Fruit fly (Drosophila melanogaster) whole organism, prepupa: ENCODE data around the gene CG10096.

ENCODE experiments used
- Blimp-1 ChIP-seq: fragments of 200-800 bp; sonication (Bioruptor generic); optimal IDR thresholded peaks from 3 replicates; lab custom pipeline; 2017; ENCODE audit warnings: missing biosample characterization, missing genetic modification characterization, mild to moderate bottlenecking, moderate library complexity, missing genetic modification reagents
- CG10631 ChIP-seq: fragments of 200-800 bp; sonication (Bioruptor generic); optimal IDR thresholded peaks from 2 replicates; lab custom pipeline; 2016; ENCODE audit warnings: missing biosample characterization, missing genetic modification characterization
- CG10669 ChIP-seq: fragments of 200-800 bp; sonication (Bioruptor generic); optimal IDR thresholded peaks from 3 replicates; lab custom pipeline; 2018; ENCODE audit warnings: missing biosample characterization, mild to moderate bottlenecking, missing genetic modification characterization, moderate library complexity
- CG11762 ChIP-seq: fragments of 200-800 bp; sonication (Bioruptor generic); optimal IDR thresholded peaks from 3 replicates; lab custom pipeline; 2016; ENCODE audit warnings: missing biosample characterization, missing genetic modification characterization; ENCODE audit not compliant: insufficient read depth
- CG11902 ChIP-seq: fragments of 200-800 bp; sonication (Bioruptor generic); optimal IDR thresholded peaks from 3 replicates; lab custom pipeline; 2016; ENCODE audit warnings: missing biosample characterization, missing genetic modification characterization
- CG15336 ChIP-seq: fragments of 200-800 bp; sonication (Bioruptor generic); IDR thresholded peaks from 2 replicates; pipeline ENCODE4 v1.3.6; 2022; ENCODE audit warnings: missing biosample characterization, missing genetic modification characterization
- CG1621 ChIP-seq: fragments of 200-800 bp; sonication (Bioruptor generic); optimal IDR thresholded peaks from 3 replicates; lab custom pipeline; 2018; ENCODE audit warnings: missing biosample characterization, mild to moderate bottlenecking, missing genetic modification characterization
- CG3032 ChIP-seq: fragments of 200-800 bp; optimal IDR thresholded peaks from 2 replicates; lab custom pipeline; 2019; ENCODE audit warnings: missing biosample characterization, mild to moderate bottlenecking, missing genetic modification characterization, moderate library complexity
- CG31627 ChIP-seq: fragments of 200-800 bp; sonication (Bioruptor generic); optimal IDR thresholded peaks from 3 replicates; lab custom pipeline; 2016; ENCODE audit warnings: missing biosample characterization, missing genetic modification characterization
- CG32006 ChIP-seq: fragments of 200-800 bp; sonication (Bioruptor generic); optimal IDR thresholded peaks from 3 replicates; lab custom pipeline; 2017; ENCODE audit warnings: missing biosample characterization, mild to moderate bottlenecking, missing genetic modification characterization
- CG34406 ChIP-seq: fragments of 200-800 bp; sonication (Bioruptor generic); optimal IDR thresholded peaks from 3 replicates; lab custom pipeline; 2016; ENCODE audit warnings: missing biosample characterization, missing genetic modification characterization
- CG3919 ChIP-seq: fragments of 200-800 bp; sonication (Bioruptor generic); optimal IDR thresholded peaks from 3 replicates; lab custom pipeline; 2016; ENCODE audit warnings: missing biosample characterization, missing genetic modification characterization
- CG6163 ChIP-seq: fragments of 200-800 bp; sonication (Bioruptor generic); IDR thresholded peaks from 3 replicates; pipeline ENCODE4 v1.3.6; 2022; ENCODE audit warnings: missing biosample characterization, missing genetic modification characterization
- CG6808 ChIP-seq: fragments of 200-800 bp; sonication (Bioruptor generic); optimal IDR thresholded peaks from 3 replicates; lab custom pipeline; 2017; ENCODE audit warnings: missing biosample characterization, missing genetic modification characterization, mild to moderate bottlenecking, moderate library complexity, missing genetic modification reagents
- CG6854 ChIP-seq: fragments of 200-800 bp; sonication (Bioruptor generic); optimal IDR thresholded peaks from 2 replicates; lab custom pipeline; 2017; ENCODE audit warnings: missing biosample characterization, mild to moderate bottlenecking, missing genetic modification characterization
- CG7368 ChIP-seq: fragments of 200-800 bp; sonication (Bioruptor generic); optimal IDR thresholded peaks from 3 replicates; lab custom pipeline; 2016; ENCODE audit warnings: missing biosample characterization, missing genetic modification characterization
- CG8319 ChIP-seq: fragments of 200-800 bp; sonication (Bioruptor generic); optimal IDR thresholded peaks from 3 replicates; lab custom pipeline; 2016; ENCODE audit warnings: missing biosample characterization, missing genetic modification characterization
- CG9139 ChIP-seq: fragments of 200-800 bp; sonication (Bioruptor generic); optimal IDR thresholded peaks from 3 replicates; lab custom pipeline; 2017; ENCODE audit warnings: missing biosample characterization, mild to moderate bottlenecking, missing genetic modification characterization
- Eip75B ChIP-seq: fragments of 200-800 bp; sonication (Bioruptor generic); optimal IDR thresholded peaks from 3 replicates; lab custom pipeline; 2016; ENCODE audit warnings: missing biosample characterization, missing genetic modification characterization
- Eip78C ChIP-seq: fragments of 200-800 bp; sonication (Bioruptor generic); peaks from one replicate; lab custom pipeline; 2016; ENCODE audit warnings: missing biosample characterization, missing genetic modification characterization
- Eip93F ChIP-seq: fragments of 200-800 bp; sonication (Bioruptor generic); optimal IDR thresholded peaks from 2 replicates; lab custom pipeline; 2016; ENCODE audit warnings: missing biosample characterization, mild to moderate bottlenecking, missing genetic modification characterization
- Ets21C ChIP-seq: fragments of 200-800 bp; sonication (Bioruptor generic); optimal IDR thresholded peaks from 3 replicates; lab custom pipeline; 2016; ENCODE audit warnings: missing biosample characterization, missing genetic modification characterization
- Ets96B ChIP-seq: fragments of 200-800 bp; optimal IDR thresholded peaks from 2 replicates; lab custom pipeline; 2019; ENCODE audit warnings: missing biosample characterization, mild to moderate bottlenecking, missing genetic modification characterization, moderate library complexity
- Gug ChIP-seq: fragments of 200-800 bp; sonication (Bioruptor generic); IDR thresholded peaks from 2 replicates; pipeline ENCODE4 v1.3.6; 2022; ENCODE audit warnings: missing biosample characterization, missing genetic modification characterization
- Hr38 ChIP-seq: sonication (Bioruptor generic); optimal IDR thresholded peaks from 2 replicates; lab custom pipeline; 2016; ENCODE audit warnings: missing biosample characterization, missing genetic modification characterization
- Hr39 ChIP-seq: fragments of 200-800 bp; sonication (Bioruptor generic); optimal IDR thresholded peaks from 2 replicates; lab custom pipeline; 2016; ENCODE audit warnings: missing biosample characterization, missing genetic modification characterization
- Lpt ChIP-seq: fragments of 200-800 bp; sonication (Bioruptor generic); optimal IDR thresholded peaks from 3 replicates; lab custom pipeline; 2016; ENCODE audit warnings: missing biosample characterization, missing genetic modification characterization
- Sox102F ChIP-seq: fragments of 200-800 bp; sonication (Bioruptor generic); optimal IDR thresholded peaks from 2 replicates; lab custom pipeline; 2016; ENCODE audit warnings: missing biosample characterization, mild to moderate bottlenecking, missing genetic modification characterization
- Sox14 ChIP-seq: fragments of 200-800 bp; sonication (Bioruptor generic); optimal IDR thresholded peaks from 3 replicates; lab custom pipeline; 2016; ENCODE audit warnings: missing biosample characterization, missing genetic modification characterization
- Sox15 ChIP-seq: fragments of 200-800 bp; sonication (Bioruptor generic); optimal IDR thresholded peaks from 3 replicates; lab custom pipeline; 2016; ENCODE audit warnings: missing biosample characterization, missing genetic modification characterization
- achi ChIP-seq: fragments of 200-800 bp; sonication (Bioruptor generic); optimal IDR thresholded peaks from 3 replicates; lab custom pipeline; 2016; ENCODE audit warnings: missing biosample characterization, missing genetic modification characterization
- dac ChIP-seq: fragments of 200-800 bp; sonication (Bioruptor generic); optimal IDR thresholded peaks from 2 replicates; lab custom pipeline; 2017; ENCODE audit warnings: missing biosample characterization, mild to moderate bottlenecking, missing genetic modification characterization
- dsx ChIP-seq: fragments of 200-800 bp; optimal IDR thresholded peaks from 3 replicates; lab custom pipeline; 2019; ENCODE audit warnings: missing biosample characterization, mild to moderate bottlenecking, missing genetic modification characterization, moderate library complexity; ENCODE audit not compliant: poor library complexity, severe bottlenecking
- eg ChIP-seq: fragments of 200-800 bp; sonication (Bioruptor generic); IDR thresholded peaks from 3 replicates; pipeline ENCODE4 v1.3.6; 2022; ENCODE audit warnings: missing biosample characterization, missing genetic modification characterization
- esn ChIP-seq: fragments of 200-800 bp; sonication (Bioruptor generic); optimal IDR thresholded peaks from 2 replicates; lab custom pipeline; 2016; ENCODE audit warnings: missing biosample characterization, mild to moderate bottlenecking, missing genetic modification characterization, moderate library complexity
- fd85E ChIP-seq: fragments of 200-800 bp; sonication (Bioruptor generic); optimal IDR thresholded peaks from 3 replicates; lab custom pipeline; 2016; ENCODE audit warnings: missing biosample characterization, missing genetic modification characterization
- net ChIP-seq: fragments of 200-800 bp; sonication (Bioruptor generic); optimal IDR thresholded peaks from 3 replicates; lab custom pipeline; 2016; ENCODE audit warnings: missing biosample characterization, missing genetic modification characterization
- pdm3 ChIP-seq: fragments of 200-800 bp; sonication (Bioruptor generic); optimal IDR thresholded peaks from 3 replicates; lab custom pipeline; 2016; ENCODE audit warnings: missing biosample characterization, missing genetic modification characterization
- salr ChIP-seq, 2 experiments: fragments of 200-800 bp; sonication (Bioruptor generic); optimal IDR thresholded peaks; 3 replicates each; lab custom pipeline; 2016 to 2018; ENCODE audit warnings: missing biosample characterization in 2 of 2, missing genetic modification characterization in 2 of 2, mild to moderate bottlenecking in 1 of 2
- spab ChIP-seq: fragments of 200-800 bp; sonication (Bioruptor generic); optimal IDR thresholded peaks from 2 replicates; lab custom pipeline; 2017; ENCODE audit warnings: missing biosample characterization, mild to moderate bottlenecking, missing genetic modification characterization, missing genetic modification reagents

CG10096 gene

dm6 chr3R:12363544-12363943 lies 32.2 kb downstream of the CG10096 start:
- TF ChIP-seq CG11902 (no peak), Eip93F (no peak), Eip75B (no peak), Hr38 (GFP tag; lab: Kevin White, UChicago) (no peak), CG6163 (GFP tag; lab: Robert Waterston, UW) (no peak), dsx (peak; percentile 50), Lpt (GFP tag; lab: Kevin White, UChicago) (no peak)
- TF ChIP-seq, all 60 proteins: peak for 1

dm6 chr3R:12361962-12362497 lies 33.8 kb downstream of the CG10096 start:
- TF ChIP-seq Hr39 (GFP tag; lab: Kevin White, UChicago) (no peak), CG11902 (no peak), Sox15 (GFP tag; lab: Kevin White, UChicago) (no peak), CG3919 (GFP tag; lab: Kevin White, UChicago) (no peak), spab (GFP tag; lab: Kevin White, UChicago) (no peak), Ets21C (GFP tag; lab: Kevin White, UChicago) (no peak), CG10631 (no peak), Gug (GFP tag; lab: Robert Waterston, UW) (no peak), net (no peak), CG10669 (GFP tag; lab: Kevin White, UChicago) (no peak), eg (GFP tag; lab: Robert Waterston, UW) (no peak), CG32006 (no peak)

- TF ChIP-seq CG15336 (GFP tag; lab: Robert Waterston, UW) (no peak), Blimp-1 (GFP tag; lab: Kevin White, UChicago) (peak; percentile 75), Eip78C (GFP tag; lab: Kevin White, UChicago) (peak; percentile 57), CG6854 (GFP tag; lab: Kevin White, UChicago) (peak; percentile 26), Ets21C (GFP tag; lab: Kevin White, UChicago) (no peak), CG3919 (GFP tag; lab: Kevin White, UChicago) (peak; percentile 1)
- TF ChIP-seq, all 60 proteins: peak for 4
Measured at dm6 chr3R:12359837-12360236, 35.9 kb downstream of the CG10096 start, which contains the start of gene CG4115. Gene CG4115, plus strand, starts transcription at chr3R:12360008.

dm6 chr3R:12356044-12356443 lies 39.7 kb downstream of the CG10096 start, which contains the start of gene MBD-R2:
Gene MBD-R2, minus strand, starts transcription at chr3R:12356265.
- TF ChIP-seq salr (GFP tag; optimal IDR thresholded peaks at IDR 0.05; lab: Kevin White, UChicago) (no peak), esn (GFP tag; lab: Kevin White, UChicago) (peak; percentile 8), Eip75B (no peak), Eip78C (GFP tag; lab: Kevin White, UChicago) (no peak), CG8319 (GFP tag; lab: Kevin White, UChicago) (no peak), CG11762 (no peak)
- TF ChIP-seq, all 60 proteins: peak for 1

dm6 chr3R:12352003-12352402 lies 43.8 kb downstream of the CG10096 start, which contains the start of gene CG10041:
Gene CG10041, minus strand, starts transcription at chr3R:12352103.
- TF ChIP-seq Ets96B (tag; lab: Kevin White, UChicago) (no peak), CG11902 (no peak), CG11762 (no peak), CG6163 (GFP tag; lab: Robert Waterston, UW) (no peak), eg (GFP tag; lab: Robert Waterston, UW) (no peak), Sox14 (GFP tag; lab: Kevin White, UChicago) (no peak), CG3032 (tag; lab: Kevin White, UChicago) (no peak), CG10631 (no peak), CG9139 (GFP tag; lab: Kevin White, UChicago) (no peak), Sox102F (GFP tag; lab: Kevin White, UChicago) (no peak), Eip75B (no peak)
- TF ChIP-seq, all 60 proteins: peak for 0

- TF ChIP-seq pdm3 (GFP tag; lab: Kevin White, UChicago) = peak; percentile 35
- TF ChIP-seq achi (GFP tag; lab: Kevin White, UChicago) = no peak
- no peak for TF ChIP-seq CG6808 (GFP tag; lab: Kevin White, UChicago)
- no peak for TF ChIP-seq CG34406 (GFP tag; lab: Kevin White, UChicago)
- TF ChIP-seq CG8319 (GFP tag; lab: Kevin White, UChicago) = no peak
- no peak for TF ChIP-seq CG1621 (tag; lab: Kevin White, UChicago)
- TF ChIP-seq dac (GFP tag; lab: Kevin White, UChicago) = no peak
- TF ChIP-seq CG7368 (GFP tag; lab: Kevin White, UChicago) = no peak
- no peak for TF ChIP-seq Gug (GFP tag; lab: Robert Waterston, UW)
- TF ChIP-seq spab (GFP tag; lab: Kevin White, UChicago) = no peak
- no peak for TF ChIP-seq Hr38 (GFP tag; lab: Kevin White, UChicago)
- TF ChIP-seq CG31627 (GFP tag; lab: Kevin White, UChicago) = peak; percentile 24
- TF ChIP-seq Eip78C (GFP tag; lab: Kevin White, UChicago) = no peak
- peak; percentile 45 for TF ChIP-seq esn (GFP tag; lab: Kevin White, UChicago)
- TF ChIP-seq CG6854 (GFP tag; lab: Kevin White, UChicago) = no peak
- no peak for TF ChIP-seq CG11762
- TF ChIP-seq fd85E = no peak
Measured at dm6 chr3R:12350497-12350896, 45.3 kb downstream of the CG10096 start, which contains the start of gene CG10038. Gene CG10038, minus strand, starts transcription at chr3R:12350644.
